Worm (Caenorhabditis elegans) whole organism, early embryonic: ENCODE results near the gene mpz-1.

Source experiments
- B0310.2 ChIP-seq: sonication (generic microtip); optimal IDR thresholded peaks from 2 replicates; lab custom pipeline; 2016; ENCODE audit warnings: mild to moderate bottlenecking, missing genetic modification characterization, missing compliant biosample characterization
- aly-1 ChIP-seq: sonication (generic microtip); optimal IDR thresholded peaks from 2 replicates; lab custom pipeline; 2016; ENCODE audit warnings: missing genetic modification characterization, missing compliant biosample characterization
- ama-1 ChIP-seq: fragments of 150-350 bp; optimal IDR thresholded peaks from 2 replicates; lab custom pipeline; 2014
- ceh-13 ChIP-seq: fragments of 200-800 bp; sonication (Bioruptor generic); optimal IDR thresholded peaks from 2 replicates; lab custom pipeline; 2018; ENCODE audit warnings: mild to moderate bottlenecking, missing genetic modification characterization, missing compliant biosample characterization
- ceh-36 ChIP-seq: sonication (generic microtip); optimal IDR thresholded peaks from 2 replicates; lab custom pipeline; 2016; ENCODE audit warnings: missing genetic modification characterization, inconsistent platforms, missing compliant biosample characterization
- ets-7 ChIP-seq: sonication (generic microtip); optimal IDR thresholded peaks from 2 replicates; lab custom pipeline; 2016; ENCODE audit warnings: missing genotype, missing genetic modification characterization, missing compliant biosample characterization
- flt-1 ChIP-seq: fragments of 200-800 bp; sonication (Bioruptor generic); IDR thresholded peaks from 2 replicates; pipeline ENCODE4 v1.3.6; 2022; ENCODE audit warnings: missing genetic modification characterization, missing compliant biosample characterization
- hmbx-1 ChIP-seq: sonication (generic microtip); optimal IDR thresholded peaks from 2 replicates; lab custom pipeline; 2016; ENCODE audit warnings: mild to moderate bottlenecking, missing genetic modification characterization, missing compliant biosample characterization
- hmg-4 ChIP-seq: fragments of 200-800 bp; sonication (Bioruptor generic); optimal IDR thresholded peaks from 2 replicates; lab custom pipeline; 2018; ENCODE audit warnings: mild to moderate bottlenecking, missing genetic modification characterization, missing compliant biosample characterization
- hnd-1 ChIP-seq: sonication (generic microtip); optimal IDR thresholded peaks from 2 replicates; lab custom pipeline; 2016; ENCODE audit warnings: missing genetic modification characterization, missing compliant biosample characterization
- scrt-1 ChIP-seq: fragments of 200-800 bp; sonication (Bioruptor generic); IDR thresholded peaks from 2 replicates; pipeline ENCODE4 v1.3.6; 2022; ENCODE audit warnings: missing genetic modification characterization, missing compliant biosample characterization
- sea-1 ChIP-seq: fragments of 200-800 bp; sonication (Bioruptor generic); conservative IDR thresholded peaks from 2 replicates; pipeline ENCODE4 v1.3.6; 2022; ENCODE audit warnings: missing genetic modification characterization, missing compliant biosample characterization
- tbx-11 ChIP-seq: fragments of 200-800 bp; sonication (Bioruptor generic); IDR thresholded peaks from 2 replicates; pipeline ENCODE4 v1.3.6; 2022; ENCODE audit warnings: missing genetic modification characterization, missing compliant biosample characterization
- tra-4 ChIP-seq: sonication (generic microtip); optimal IDR thresholded peaks from 2 replicates; lab custom pipeline; 2017; ENCODE audit warnings: missing genetic modification characterization, missing compliant biosample characterization

DNA sequence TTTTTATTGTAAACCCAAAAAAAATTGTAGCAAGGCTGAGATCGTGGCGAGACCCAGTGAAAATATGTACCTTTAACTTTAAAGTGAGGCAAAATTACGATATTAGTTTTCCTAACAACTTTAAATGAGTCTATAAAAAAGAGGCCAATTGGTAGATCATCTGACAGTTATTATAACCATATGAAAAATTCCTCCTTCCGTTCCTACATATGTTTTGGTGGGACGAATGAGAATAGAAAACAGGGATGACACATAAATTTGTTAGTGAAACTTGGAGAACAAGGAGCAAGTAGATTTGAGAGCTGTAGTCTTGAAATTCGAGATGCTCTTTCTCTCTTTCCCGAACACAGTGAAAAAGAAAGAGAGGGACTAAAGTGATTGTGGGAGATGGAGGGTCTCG is 12.7 kb downstream of the mpz-1 start:
- TF ChIP-seq flt-1 (no peak), tbx-11 (no peak), ama-1 (lab: Kevin White, UChicago) (no peak), scrt-1 (GFP tag; lab: Robert Waterston, UW) (no peak), hmbx-1 (no peak), B0310.2 (no peak), aly-1 (no peak), ceh-36 (tag; lab: Kevin White, UChicago) (no peak), hnd-1 (tag; lab: Kevin White, UChicago) (no peak), ets-7 (tag; lab: Kevin White, UChicago) (no peak), tra-4 (tag; lab: Kevin White, UChicago) (no peak), hmg-4 (GFP tag; lab: Kevin White, UChicago) (no peak), sea-1 (GFP tag; lab: Robert Waterston, UW) (no peak), ceh-13 (GFP tag; lab: Kevin White, UChicago) (no peak)
